Fruit fly (Drosophila melanogaster): ENCODE results near the gene ttm2.
A peak's percentile ranks its signal among the peaks of the same experiment; 100 is the strongest.

Gene ttm2

dm6 chr3L:263500-264377, 11.2 kb upstream of the ttm2 start (continued):
- TF ChIP-seq NC2β (GFP tag; optimal IDR thresholded peaks at IDR 0.05) (no peak), Dip2 (GFP tag; IDR thresholded peaks at IDR 0.05) (no peak), E2f1 (GFP tag; IDR thresholded peaks at IDR 0.05) (no peak), CG9215 (GFP tag; IDR thresholded peaks at IDR 0.05) (no peak), sima (GFP tag; optimal IDR thresholded peaks at IDR 0.05) (no peak), Dfd (GFP tag; optimal IDR thresholded peaks at IDR 0.05) (no peak), ERR (GFP tag; optimal IDR thresholded peaks at IDR 0.05) (no peak), CG32767 (GFP tag; IDR thresholded peaks at IDR 0.05) (no peak), sc (optimal IDR thresholded peaks at IDR 0.05) (no peak), sc (GFP tag; optimal IDR thresholded peaks at IDR 0.05) (no peak), grau (tag; optimal IDR thresholded peaks at IDR 0.05) (no peak), CG13287 (GFP tag; IDR thresholded peaks at IDR 0.05; ENCODE audit: partially characterized antibody) (no peak), lov (optimal IDR thresholded peaks at IDR 0.05) (no peak), lov (GFP tag; IDR thresholded peaks at IDR 0.05) (no peak), CG31388 (GFP tag; optimal IDR thresholded peaks at IDR 0.05) (no peak), sim (GFP tag; IDR thresholded peaks at IDR 0.05) (no peak), MESR4 (GFP tag; optimal IDR thresholded peaks at IDR 0.05) (peak; percentile 70), CG6654 (GFP tag; optimal IDR thresholded peaks at IDR 0.05) (no peak), amos (GFP tag; IDR thresholded peaks at IDR 0.05; ENCODE audit: partially characterized antibody) (peak; percentile 5; the same call in 1 of the 2 replicates), CG12236 (GFP tag; optimal IDR thresholded peaks at IDR 0.05) (no peak), Dref (GFP tag; IDR thresholded peaks at IDR 0.05) (peak; percentile 42; the same call in 1 of the 2 replicates), aop (GFP tag; IDR thresholded peaks at IDR 0.05) (no peak), Myb (GFP tag; optimal IDR thresholded peaks at IDR 0.05) (no peak), ase (GFP tag; IDR thresholded peaks at IDR 0.05) (no peak), Rx (GFP tag; IDR thresholded peaks at IDR 0.05) (no peak), trh (GFP tag; optimal IDR thresholded peaks at IDR 0.05) (no peak), Nf-YA (GFP tag; IDR thresholded peaks at IDR 0.05) (no peak), pfk (GFP tag; optimal IDR thresholded peaks at IDR 0.05) (no peak), cas (GFP tag; IDR thresholded peaks at IDR 0.05) (no peak), CG7271 (tag; optimal IDR thresholded peaks at IDR 0.05) (no peak), CG3163 (GFP tag; optimal IDR thresholded peaks at IDR 0.05) (no peak), CG12391 (tag; optimal IDR thresholded peaks at IDR 0.05) (no peak), run (tag; optimal IDR thresholded peaks at IDR 0.05) (no peak), CG1792 (GFP tag; optimal IDR thresholded peaks at IDR 0.05) (no peak), schlank (tag; optimal IDR thresholded peaks at IDR 0.05) (no peak), CG17385 (GFP tag; optimal IDR thresholded peaks at IDR 0.05) (no peak), Fer2 (tag; optimal IDR thresholded peaks at IDR 0.05) (no peak), CG2199 (GFP tag; IDR thresholded peaks at IDR 0.05) (0 out of 3 replicates have a peak, but pooled peaks have one; percentile 30), CG5953 (GFP tag; IDR thresholded peaks at IDR 0.05) (no peak), CG14441 (GFP tag; IDR thresholded peaks at IDR 0.05) (no peak), gsb-n (tag; optimal IDR thresholded peaks at IDR 0.05) (no peak), CG2116 (GFP tag; optimal IDR thresholded peaks at IDR 0.05) (peak; percentile 37), gcm2 (GFP tag; optimal IDR thresholded peaks at IDR 0.05) (no peak), dmrt99B (tag; optimal IDR thresholded peaks at IDR 0.05) (no peak), pnt (GFP tag; optimal IDR thresholded peaks at IDR 0.05) (no peak), CG12155 (GFP tag; optimal IDR thresholded peaks at IDR 0.05) (no peak), CG1832 (GFP tag; optimal IDR thresholded peaks at IDR 0.05) (peak; percentile 83), CG9727 (GFP tag; optimal IDR thresholded peaks at IDR 0.05) (no peak), dysf (GFP tag; IDR thresholded peaks at IDR 0.05) (no peak), CG12071 (GFP tag; optimal IDR thresholded peaks at IDR 0.05) (no peak), CG33557 (GFP tag; optimal IDR thresholded peaks at IDR 0.05) (no peak)
